Fruit fly (Drosophila melanogaster) whole organism, adult: Measurements from ENCODE around the gene rtv.
A peak's percentile ranks its signal among the peaks of the same experiment; 100 is the strongest.

ENCODE experiments used
- CG11617 ChIP-seq: fragments of 200-800 bp; sonication (Bioruptor generic); optimal IDR thresholded peaks from 2 replicates; lab custom pipeline; 2017; ENCODE audit warnings: mild to moderate bottlenecking, missing biosample characterization, missing genetic modification reagents, missing genetic modification characterization
- CG12768 ChIP-seq: fragments of 200-800 bp; sonication (Bioruptor generic); optimal IDR thresholded peaks from 2 replicates; lab custom pipeline; 2017; ENCODE audit warnings: missing biosample characterization, missing genetic modification characterization, mild to moderate bottlenecking, moderate library complexity, missing genetic modification reagents
- CG14711 ChIP-seq: fragments of 200-800 bp; sonication (Bioruptor generic); optimal IDR thresholded peaks from 2 replicates; lab custom pipeline; 2018; ENCODE audit warnings: missing biosample characterization, mild to moderate bottlenecking, missing genetic modification characterization, moderate library complexity
- CG1620 ChIP-seq: fragments of 200-800 bp; sonication (Bioruptor generic); optimal IDR thresholded peaks from 2 replicates; lab custom pipeline; 2016; ENCODE audit warnings: missing biosample characterization, missing genetic modification characterization
- CG33017 ChIP-seq: fragments of 200-800 bp; sonication (Bioruptor generic); optimal IDR thresholded peaks from 2 replicates; lab custom pipeline; 2018; ENCODE audit warnings: missing biosample characterization, mild to moderate bottlenecking, missing genetic modification characterization, moderate library complexity
- CG5204 ChIP-seq: fragments of 200-800 bp; sonication (Bioruptor generic); optimal IDR thresholded peaks from 2 replicates; lab custom pipeline; 2016; ENCODE audit warnings: missing biosample characterization, missing genetic modification characterization
- CG7045 ChIP-seq: fragments of 200-800 bp; sonication (Bioruptor generic); optimal IDR thresholded peaks from 2 replicates; lab custom pipeline; 2017; ENCODE audit warnings: missing biosample characterization, mild to moderate bottlenecking, missing genetic modification characterization
- CG7101 ChIP-seq: fragments of 200-800 bp; sonication (Bioruptor generic); optimal IDR thresholded peaks from 2 replicates; lab custom pipeline; 2018; ENCODE audit warnings: missing biosample characterization, mild to moderate bottlenecking, missing genetic modification characterization, moderate library complexity
- Clk ChIP-seq: fragments of 200-800 bp; sonication (Bioruptor generic); optimal IDR thresholded peaks from 2 replicates; lab custom pipeline; 2017; ENCODE audit warnings: missing biosample characterization, missing genetic modification characterization
- Crg-1 ChIP-seq: fragments of 200-800 bp; sonication (Bioruptor generic); optimal IDR thresholded peaks from 2 replicates; lab custom pipeline; 2016; ENCODE audit warnings: missing biosample characterization, missing genetic modification characterization
- Hr96 ChIP-seq: fragments of 200-800 bp; sonication (Bioruptor generic); optimal IDR thresholded peaks from 2 replicates; lab custom pipeline; 2016; ENCODE audit warnings: missing biosample characterization, missing genetic modification characterization
- Mnt ChIP-seq: fragments of 200-800 bp; sonication (Bioruptor generic); optimal IDR thresholded peaks from 2 replicates; lab custom pipeline; 2016; ENCODE audit warnings: missing biosample characterization, mild to moderate bottlenecking, missing genetic modification characterization
- bab1 ChIP-seq: fragments of 200-800 bp; sonication (Bioruptor generic); optimal IDR thresholded peaks from 3 replicates; lab custom pipeline; 2019; ENCODE audit warnings: missing biosample characterization, mild to moderate bottlenecking, missing genetic modification characterization, moderate library complexity
- cic ChIP-seq: fragments of 200-800 bp; sonication (Bioruptor generic); optimal IDR thresholded peaks from 2 replicates; lab custom pipeline; 2017; ENCODE audit warnings: missing biosample characterization, mild to moderate bottlenecking, missing genetic modification characterization, moderate library complexity
- cnc ChIP-seq, 2 experiments: fragments of >200 bp; optimal IDR thresholded peaks; 2 replicates each; lab custom pipeline; 2017
- kay ChIP-seq: fragments of 200-800 bp; sonication (Bioruptor generic); peaks from one replicate; lab custom pipeline; 2016; ENCODE audit warnings: missing biosample characterization, missing genetic modification characterization, borderline replicate concordance
- ovo ChIP-seq: fragments of 200-800 bp; sonication (Bioruptor generic); optimal IDR thresholded peaks from 2 replicates; lab custom pipeline; 2016; ENCODE audit warnings: missing biosample characterization, missing genetic modification characterization
- pad ChIP-seq: fragments of 200-800 bp; sonication (Bioruptor generic); optimal IDR thresholded peaks from 3 replicates; lab custom pipeline; 2017; ENCODE audit warnings: missing biosample characterization, missing genetic modification characterization, mild to moderate bottlenecking, moderate library complexity, missing genetic modification reagents
- tj ChIP-seq: fragments of 200-800 bp; sonication (Bioruptor generic); optimal IDR thresholded peaks from 3 replicates; lab custom pipeline; 2017; ENCODE audit warnings: missing biosample characterization, mild to moderate bottlenecking, missing genetic modification characterization, moderate library complexity
- toe ChIP-seq: fragments of 200-800 bp; sonication (Bioruptor generic); optimal IDR thresholded peaks from 2 replicates; lab custom pipeline; 2016; ENCODE audit warnings: missing biosample characterization, missing genetic modification characterization

Gene rtv

DNA sequence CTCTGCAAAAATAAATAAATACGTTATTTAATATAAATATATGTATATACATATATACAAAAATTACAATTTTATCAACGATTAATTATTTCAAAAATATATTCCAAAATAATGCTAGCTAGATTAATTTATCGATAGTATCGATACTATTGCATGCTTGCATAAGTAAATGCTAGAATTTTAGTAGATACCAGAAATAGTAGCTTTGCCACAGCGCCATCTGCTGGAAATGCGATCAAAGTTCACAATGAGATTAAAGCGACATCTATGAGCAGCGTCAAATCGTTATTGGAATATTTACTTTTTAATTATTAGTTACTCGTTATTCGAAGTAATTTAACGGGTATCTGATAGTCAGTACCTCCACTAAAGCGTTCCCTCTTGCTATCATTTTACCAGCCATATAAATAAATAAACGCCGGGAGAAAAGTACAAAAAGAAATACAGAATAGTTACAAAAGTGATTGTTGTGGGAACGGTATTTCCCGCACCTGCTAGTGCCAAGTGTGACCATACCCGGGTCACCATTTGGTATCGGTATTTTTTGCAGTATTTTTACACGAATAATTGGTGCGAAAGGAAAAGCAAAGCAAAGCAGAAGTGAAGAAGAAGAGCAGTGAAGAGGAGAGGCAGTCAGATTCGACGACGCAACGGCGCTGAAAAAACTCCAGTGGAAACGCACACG is at the start of gene rtv, which contains the start of gene Dlic:
rtv (minus strand) TSS at position 165 of the 685 bp plus-strand sequence.
Dlic (plus strand) TSS at position 596 of the 685 bp plus-strand sequence.
- TF ChIP-seq kay (GFP tag; lab: Kevin White, UChicago) (peak; percentile 73), CG7101 (tag; lab: Kevin White, UChicago) (peak; percentile 23), Crg-1 (GFP tag; lab: Kevin White, UChicago) (no peak), CG5204 (GFP tag; lab: Kevin White, UChicago) (peak; percentile 23), cnc (optimal IDR thresholded peaks at IDR 0.05; lab: Kevin White, UChicago) (no peak), Hr96 (GFP tag; lab: Kevin White, UChicago) (no peak), cic (GFP tag; lab: Kevin White, UChicago) (no peak), tj (GFP tag; lab: Kevin White, UChicago) (no peak), Clk (no peak), toe (no peak), ovo (peak; percentile 21), CG7045 (no peak), Mnt (GFP tag; lab: Kevin White, UChicago) (peak; percentile 12), CG33017 (tag; lab: Kevin White, UChicago) (no peak), pad (peak; percentile 50), CG11617 (no peak), bab1 (GFP tag; lab: Kevin White, UChicago) (peak; percentile 5), CG12768 (GFP tag; lab: Kevin White, UChicago) (no peak), CG1620 (GFP tag; lab: Kevin White, UChicago) (peak; percentile 19), CG14711 (tag; lab: Kevin White, UChicago) (no peak)

DNA sequence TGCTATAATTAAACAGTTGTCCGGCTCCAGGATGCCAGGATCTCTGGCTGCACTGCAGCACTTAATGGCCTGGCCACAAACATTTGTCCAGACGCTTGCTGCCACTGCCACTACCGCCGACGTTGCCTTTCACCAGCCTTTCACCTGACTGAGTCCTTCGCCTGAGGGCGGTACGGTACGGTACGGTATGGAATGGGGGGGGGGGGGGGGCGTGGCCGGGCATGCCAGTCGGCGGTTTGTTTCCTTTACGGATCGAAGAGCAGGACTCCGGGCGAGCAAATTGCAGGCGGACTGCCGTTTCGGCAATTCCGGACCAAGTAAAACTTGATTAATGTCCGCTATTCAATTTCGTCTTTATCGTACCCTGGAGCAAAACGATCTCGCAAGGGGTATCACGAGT is 49.3 kb upstream of the rtv start:
- TF ChIP-seq toe (no peak), CG1620 (GFP tag; lab: Kevin White, UChicago) (no peak), tj (GFP tag; lab: Kevin White, UChicago) (no peak), CG11617 (no peak), Clk (no peak), CG14711 (tag; lab: Kevin White, UChicago) (no peak)

DNA sequence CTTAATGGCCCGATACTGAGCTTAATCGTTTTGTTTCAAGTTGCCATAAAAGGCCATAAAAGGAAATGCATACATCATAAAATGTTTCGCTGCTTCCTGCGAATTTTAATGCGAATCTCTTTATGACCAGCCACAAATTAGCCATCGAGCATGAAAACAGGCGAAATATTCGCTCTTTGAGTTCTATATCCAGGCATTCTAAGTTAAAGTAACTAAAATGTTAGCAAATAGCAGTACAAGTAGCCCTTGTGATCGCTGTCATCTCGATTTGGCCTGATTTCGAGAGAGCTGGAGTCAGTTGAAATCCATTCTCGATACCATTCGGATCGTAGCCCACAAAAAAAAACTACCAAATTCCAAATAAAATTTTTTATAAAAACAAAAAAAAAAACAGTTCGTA is 48.2 kb upstream of the rtv start, which contains the start of gene CG11106:
CG11106 (plus strand) TSS at position 301 of the 400 bp plus-strand sequence.
- TF ChIP-seq CG33017 (tag; lab: Kevin White, UChicago) (no peak), bab1 (GFP tag; lab: Kevin White, UChicago) (no peak), CG14711 (tag; lab: Kevin White, UChicago) (no peak)

DNA sequence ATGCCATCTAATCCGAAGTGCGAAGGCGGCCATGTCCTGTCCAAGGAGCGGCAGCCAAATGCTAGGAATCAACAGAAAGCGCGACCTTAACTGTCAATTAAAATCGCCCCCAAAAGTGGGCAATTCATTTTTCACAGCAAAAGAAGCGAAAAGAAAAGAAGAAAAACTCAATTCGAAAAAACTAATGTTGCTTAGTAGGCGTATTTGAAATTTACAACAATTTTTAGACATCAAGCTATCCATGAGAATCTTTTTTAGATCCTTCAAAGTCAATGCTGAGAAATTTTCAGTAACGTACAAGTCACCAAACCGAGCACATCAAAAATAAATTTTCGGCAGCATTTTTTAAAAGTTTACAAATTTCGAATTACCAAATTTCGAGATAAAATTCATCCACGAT is 28.8 kb upstream of the rtv start, which contains the start of gene CG15200:
CG15200 (plus strand) TSS at position 301 of the 400 bp plus-strand sequence.
- no peak for TF ChIP-seq CG7045
- TF ChIP-seq cic (GFP tag; lab: Kevin White, UChicago) = no peak
- TF ChIP-seq Crg-1 (GFP tag; lab: Kevin White, UChicago) = no peak
- no peak for TF ChIP-seq kay (GFP tag; lab: Kevin White, UChicago)
- no peak for TF ChIP-seq Hr96 (GFP tag; lab: Kevin White, UChicago)
- TF ChIP-seq CG14711 (tag; lab: Kevin White, UChicago) = no peak
- no peak for TF ChIP-seq CG33017 (tag; lab: Kevin White, UChicago)
- TF ChIP-seq CG12768 (GFP tag; lab: Kevin White, UChicago) = no peak
- TF ChIP-seq pad = no peak

DNA sequence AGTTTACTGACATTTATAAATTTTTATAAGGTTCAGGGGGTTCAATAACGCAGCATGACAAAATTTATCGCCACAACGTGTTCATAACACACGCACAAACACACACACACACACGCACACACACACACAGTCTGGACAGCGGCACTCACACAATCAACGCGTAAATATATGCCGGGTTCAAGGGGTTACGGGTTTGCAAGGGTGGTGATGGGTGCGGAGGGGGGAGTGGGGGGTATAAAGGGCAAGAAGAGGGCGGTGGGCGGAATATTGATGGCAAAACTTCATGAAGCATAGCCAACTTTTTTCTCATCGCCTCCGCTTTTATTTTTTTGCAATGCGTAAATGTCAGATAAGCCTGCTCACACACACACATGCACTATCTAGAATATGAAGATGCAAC is 22.3 kb upstream of the rtv start:
- TF ChIP-seq CG7101 (tag; lab: Kevin White, UChicago) (no peak), kay (GFP tag; lab: Kevin White, UChicago) (no peak), Clk (no peak), cic (GFP tag; lab: Kevin White, UChicago) (no peak), CG14711 (tag; lab: Kevin White, UChicago) (no peak), CG5204 (GFP tag; lab: Kevin White, UChicago) (no peak), pad (no peak), CG1620 (GFP tag; lab: Kevin White, UChicago) (no peak), tj (GFP tag; lab: Kevin White, UChicago) (no peak), ovo (no peak), bab1 (GFP tag; lab: Kevin White, UChicago) (no peak), Mnt (GFP tag; lab: Kevin White, UChicago) (no peak)

DNA sequence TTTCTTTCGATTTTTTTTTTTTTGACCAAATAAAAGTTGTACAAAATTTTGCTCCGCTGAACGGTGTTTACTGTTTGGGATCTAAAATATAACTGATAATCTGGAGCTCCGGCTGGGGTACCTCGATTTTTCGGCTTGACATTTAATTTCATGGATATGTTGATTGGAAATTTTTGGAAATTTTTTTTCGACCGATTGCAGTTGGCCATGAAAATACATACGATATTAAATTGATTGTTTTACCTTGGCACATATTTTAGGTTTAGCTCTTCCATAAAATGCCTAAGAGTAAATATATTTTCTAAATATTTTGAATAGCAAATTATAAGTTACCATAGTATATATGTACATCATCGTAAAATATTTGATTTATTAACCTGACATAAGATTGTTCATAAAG is 16.8 kb upstream of the rtv start, which contains the start of gene CG1394:
CG1394 (minus strand) TSS at position 101 of the 400 bp plus-strand sequence.
- TF ChIP-seq ovo = no peak

DNA sequence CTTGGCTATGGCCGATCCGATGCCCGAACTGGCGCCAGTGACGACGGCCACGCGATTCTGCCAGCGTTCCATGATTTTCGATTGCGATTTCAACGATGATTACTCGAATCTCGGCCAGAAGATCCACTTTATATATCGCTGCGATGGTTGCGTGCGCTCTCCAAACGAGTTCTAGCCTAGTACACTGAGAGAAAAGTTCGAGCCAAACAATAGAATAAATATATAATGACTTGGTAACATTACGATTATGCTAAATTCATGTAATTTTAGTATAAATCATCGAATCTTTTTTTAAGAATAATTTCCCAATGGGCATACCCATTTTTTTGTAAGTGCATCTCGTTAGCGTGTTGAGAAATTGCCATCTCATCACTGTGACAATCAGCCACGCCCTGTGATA is 15.2 kb upstream of the rtv start, which contains the start of gene Antdh:
Antdh (minus strand) TSS at position 101 of the 400 bp plus-strand sequence.
- TF ChIP-seq ovo = no peak
- no peak for TF ChIP-seq Crg-1 (GFP tag; lab: Kevin White, UChicago)
- TF ChIP-seq CG1620 (GFP tag; lab: Kevin White, UChicago) = no peak
- no peak for TF ChIP-seq CG5204 (GFP tag; lab: Kevin White, UChicago)
- TF ChIP-seq cic (GFP tag; lab: Kevin White, UChicago) = no peak
- no peak for TF ChIP-seq tj (GFP tag; lab: Kevin White, UChicago)
- no peak for TF ChIP-seq Mnt (GFP tag; lab: Kevin White, UChicago)
- no peak for TF ChIP-seq pad
- no peak for TF ChIP-seq CG12768 (GFP tag; lab: Kevin White, UChicago)
- no peak for TF ChIP-seq bab1 (GFP tag; lab: Kevin White, UChicago)
- TF ChIP-seq Hr96 (GFP tag; lab: Kevin White, UChicago) = no peak
- no peak for TF ChIP-seq cnc (optimal IDR thresholded peaks at IDR 0.05; lab: Kevin White, UChicago)
- no peak for TF ChIP-seq CG14711 (tag; lab: Kevin White, UChicago)
- TF ChIP-seq toe = no peak
- TF ChIP-seq CG33017 (tag; lab: Kevin White, UChicago) = no peak
- TF ChIP-seq Clk = no peak
- no peak for TF ChIP-seq CG11617
